Worm (Caenorhabditis elegans) whole organism, L3 larva: Measurements from ENCODE around the gene dhs-13.
"Not testable (repeated sequence)": the region's sequence is repeated elsewhere in the genome, so short reads cannot be mapped to it uniquely, and the experiment has no call there.

Experiments
- R02D3.7 ChIP-seq: fragments of 150-350 bp; optimal IDR thresholded peaks from 2 replicates; lab custom pipeline; 2014; ENCODE audit warnings: missing biosample characterization, missing genetic modification characterization
- ceh-82 ChIP-seq: fragments of 150-350 bp; optimal IDR thresholded peaks from 2 replicates; lab custom pipeline; 2014; ENCODE audit warnings: missing biosample characterization, missing genetic modification characterization
- ceh-9 ChIP-seq: sonication (generic microtip); optimal IDR thresholded peaks from 2 replicates; lab custom pipeline; 2018; ENCODE audit warnings: missing biosample characterization, missing genetic modification characterization
- daf-12 ChIP-seq: fragments of 150-350 bp; optimal IDR thresholded peaks from 2 replicates; lab custom pipeline; 2014; ENCODE audit warnings: missing biosample characterization, missing genetic modification reagents, missing genetic modification characterization
- egl-27 ChIP-seq: sonication (generic microtip); optimal IDR thresholded peaks from 4 replicates; lab custom pipeline; 2017; ENCODE audit warnings: missing biosample characterization, missing genetic modification reagents, missing genetic modification characterization
- egl-5 ChIP-seq: fragments of 150-350 bp; optimal IDR thresholded peaks from 2 replicates; lab custom pipeline; 2017; ENCODE audit warnings: missing biosample characterization, missing genetic modification reagents, missing genetic modification characterization, inconsistent platforms
- elt-1 ChIP-seq: fragments of 150-350 bp; optimal IDR thresholded peaks from 2 replicates; lab custom pipeline; 2014; ENCODE audit warnings: missing biosample characterization, missing genetic modification characterization
- elt-2 ChIP-seq: sonication (generic microtip); optimal IDR thresholded peaks from 2 replicates; lab custom pipeline; 2016; ENCODE audit warnings: missing genetic modification reagents, mild to moderate bottlenecking, missing genetic modification characterization, missing compliant biosample characterization
- elt-3 ChIP-seq, 3 experiments: fragments of 150-350 bp in 1 of 3; sonication (generic microtip) in 2 of 3; optimal IDR thresholded peaks; 2 replicates in 2 of 3; 4 replicates in 1 of 3; lab custom pipeline; 2014 to 2017; ENCODE audit warnings: missing biosample characterization in 3 of 3, missing genetic modification characterization in 3 of 3
- eor-1 ChIP-seq, 2 experiments: fragments of 150-350 bp; optimal IDR thresholded peaks; 2 replicates each; lab custom pipeline; 2014 to 2018; ENCODE audit warnings: missing biosample characterization in 2 of 2, missing genetic modification characterization in 2 of 2
- fkh-10 ChIP-seq: sonication (generic microtip); optimal IDR thresholded peaks from 2 replicates; lab custom pipeline; 2017; ENCODE audit warnings: missing biosample characterization, missing genetic modification reagents, missing genetic modification characterization
- hmg-11 ChIP-seq: sonication (generic microtip); optimal IDR thresholded peaks from 2 replicates; lab custom pipeline; 2016; ENCODE audit warnings: missing genetic modification characterization, missing compliant biosample characterization
- lin-15B ChIP-seq: fragments of 150-350 bp; optimal IDR thresholded peaks from 2 replicates; lab custom pipeline; 2014; ENCODE audit warnings: missing biosample characterization, missing genetic modification characterization
- lin-39 ChIP-seq: fragments of 150-350 bp; optimal IDR thresholded peaks from 2 replicates; lab custom pipeline; 2018; ENCODE audit warnings: missing biosample characterization, missing genetic modification reagents, missing genetic modification characterization
- mdl-1 ChIP-seq: fragments of 150-350 bp; optimal IDR thresholded peaks from 2 replicates; lab custom pipeline; 2014; ENCODE audit warnings: missing biosample characterization, missing genetic modification characterization
- nfya-1 ChIP-seq: sonication (generic microtip); optimal IDR thresholded peaks from 2 replicates; lab custom pipeline; 2017; ENCODE audit warnings: missing genetic modification characterization, mild to moderate bottlenecking, missing compliant biosample characterization, antibody characterized with exemption, moderate library complexity; ENCODE audit not compliant: insufficient read depth
- nhr-11 ChIP-seq: fragments of 150-350 bp; optimal IDR thresholded peaks from 2 replicates; lab custom pipeline; 2014; ENCODE audit warnings: missing biosample characterization, missing genetic modification characterization
- nhr-23 ChIP-seq: fragments of 150-350 bp; optimal IDR thresholded peaks from 2 replicates; lab custom pipeline; 2014; ENCODE audit warnings: missing biosample characterization, missing genetic modification reagents, missing genetic modification characterization
- nhr-25 ChIP-seq: sonication (generic microtip); optimal IDR thresholded peaks from 2 replicates; lab custom pipeline; 2017; ENCODE audit warnings: missing biosample characterization, missing genetic modification characterization
- nhr-28 ChIP-seq: fragments of 150-350 bp; optimal IDR thresholded peaks from 2 replicates; lab custom pipeline; 2014; ENCODE audit warnings: missing biosample characterization, missing genetic modification characterization
- nhr-43 ChIP-seq: sonication (generic microtip); optimal IDR thresholded peaks from 2 replicates; lab custom pipeline; 2016; ENCODE audit warnings: mild to moderate bottlenecking, missing genetic modification characterization, missing compliant biosample characterization; ENCODE audit not compliant: poor library complexity, severe bottlenecking
- nhr-67 ChIP-seq: fragments of 150-350 bp; optimal IDR thresholded peaks from 2 replicates; lab custom pipeline; 2014; ENCODE audit warnings: missing biosample characterization, missing genetic modification characterization
- nhr-76 ChIP-seq: fragments of 150-350 bp; sonication (generic microtip); optimal IDR thresholded peaks from 5 replicates; lab custom pipeline; 2014; ENCODE audit warnings: missing biosample characterization, missing genetic modification characterization
- nhr-77 ChIP-seq: fragments of 150-350 bp; optimal IDR thresholded peaks from 2 replicates; lab custom pipeline; 2014; ENCODE audit warnings: missing biosample characterization, missing genetic modification characterization
- pha-4 ChIP-seq: fragments of 150-350 bp; optimal IDR thresholded peaks from 2 replicates; lab custom pipeline; 2014; ENCODE audit warnings: missing biosample characterization, missing genetic modification reagents, missing genetic modification characterization
- skn-1 ChIP-seq: fragments of 150-350 bp; optimal IDR thresholded peaks from 2 replicates; lab custom pipeline; 2014; ENCODE audit warnings: missing biosample characterization, missing genetic modification characterization
- snpc-4 ChIP-seq: fragments of 150-350 bp; optimal IDR thresholded peaks from 2 replicates; lab custom pipeline; 2014; ENCODE audit warnings: missing biosample characterization, missing genetic modification characterization
- tbx-2 ChIP-seq: sonication (generic microtip); optimal IDR thresholded peaks from 2 replicates; lab custom pipeline; 2016; ENCODE audit warnings: mild to moderate bottlenecking, missing genetic modification characterization, missing compliant biosample characterization
- unc-39 ChIP-seq: sonication (generic microtip); optimal IDR thresholded peaks from 4 replicates; lab custom pipeline; 2017; ENCODE audit warnings: missing biosample characterization, missing genetic modification characterization
- ztf-11 ChIP-seq: fragments of 150-350 bp; optimal IDR thresholded peaks from 2 replicates; lab custom pipeline; 2014; ENCODE audit warnings: missing biosample characterization, missing genetic modification characterization
- ztf-4 ChIP-seq: fragments of 150-350 bp; optimal IDR thresholded peaks from 2 replicates; lab custom pipeline; 2014; ENCODE audit warnings: missing biosample characterization, missing genetic modification characterization

Gene dhs-13

ce11 chrV:1771727-1772126, at the start of gene dhs-13:
dhs-13 (minus strand) TSS chrV:1771734.
- TF ChIP-seq nhr-11 (no peak), lin-15B (peak; percentile 36), snpc-4 (tag; lab: Kevin White, UChicago) (no peak), elt-2 (tag; lab: Kevin White, UChicago) (peak; percentile 52), nhr-43 (tag; lab: Kevin White, UChicago) (no peak), pha-4 (peak; percentile 47)
- TF ChIP-seq, all 47 proteins: peak for 3

ce11 chrV:1821287-1821686, 49.8 kb upstream of the dhs-13 start, which contains the start of the genes gly-7 and mrpl-39:
gly-7 (minus strand) TSS chrV:1821323.
mrpl-39 (plus strand) TSS chrV:1821579.
- TF ChIP-seq fkh-10 (GFP tag; lab: Kevin White, UChicago) (peak; percentile 3), ceh-82 (tag; lab: Kevin White, UChicago) (no peak), ztf-11 (no peak), elt-2 (tag; lab: Kevin White, UChicago) (peak; percentile 14), nfya-1 (tag; lab: Kevin White, UChicago) (peak; percentile 45), nhr-77 (tag; lab: Kevin White, UChicago) (no peak), pha-4 (peak; percentile 44)

DNA sequence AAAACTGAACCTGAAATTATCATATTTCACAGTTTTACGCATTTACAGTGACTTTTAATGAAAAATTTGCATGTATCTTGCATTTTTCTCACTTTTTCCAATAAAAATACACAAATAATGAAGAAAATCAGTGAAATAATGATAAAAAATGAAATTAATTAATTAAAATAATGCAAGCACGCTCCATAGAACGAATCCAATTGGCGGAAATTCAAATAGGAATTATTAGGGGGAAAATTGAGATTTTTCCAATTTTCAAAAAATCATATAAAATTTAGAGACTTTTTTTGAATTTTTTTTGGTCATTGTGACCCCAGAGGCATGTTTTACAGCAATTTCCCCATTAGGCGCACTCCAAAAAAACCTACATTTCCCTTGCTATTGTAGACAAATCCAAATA, 49.2 kb upstream of the dhs-13 start:
- TF ChIP-seq nhr-43 (tag; lab: Kevin White, UChicago): no peak
- no peak for TF ChIP-seq lin-39
- TF ChIP-seq hmg-11 (tag; lab: Kevin White, UChicago): no peak
- TF ChIP-seq elt-1 (tag; lab: Kevin White, UChicago): no peak
- no peak for TF ChIP-seq nhr-23
- TF ChIP-seq fkh-10 (GFP tag; lab: Kevin White, UChicago): no peak
- no peak for TF ChIP-seq lin-15B
- TF ChIP-seq egl-5 (tag; lab: Kevin White, UChicago): no peak
- TF ChIP-seq R02D3.7: no peak
- TF ChIP-seq nhr-28 (tag; lab: Kevin White, UChicago): no peak
- no peak for TF ChIP-seq egl-27 (tag; lab: Kevin White, UChicago)
- no peak for TF ChIP-seq daf-12 (tag; lab: Kevin White, UChicago)
- TF ChIP-seq nhr-67 (tag; lab: Kevin White, UChicago): no peak

- TF ChIP-seq tbx-2 (tag; lab: Kevin White, UChicago): no peak
- no peak for TF ChIP-seq nhr-25
- no peak for TF ChIP-seq lin-39
- TF ChIP-seq elt-3 (tag; optimal IDR thresholded peaks at IDR 0.05; lab: Kevin White, UChicago): no peak
- TF ChIP-seq lin-15B: no peak
- no peak for TF ChIP-seq fkh-10 (GFP tag; lab: Kevin White, UChicago)
- TF ChIP-seq nhr-76 (tag; lab: Kevin White, UChicago): no peak
- no peak for TF ChIP-seq ztf-11
- no peak for TF ChIP-seq R02D3.7
- TF ChIP-seq skn-1 (tag; lab: Kevin White, UChicago): no peak
- no peak for TF ChIP-seq ceh-9 (tag; lab: Kevin White, UChicago)
- TF ChIP-seq unc-39: no peak
- no peak for TF ChIP-seq mdl-1 (tag; lab: Kevin White, UChicago)
- TF ChIP-seq nhr-77 (tag; lab: Kevin White, UChicago): no peak
- no peak for TF ChIP-seq ceh-82 (tag; lab: Kevin White, UChicago)
Measured at ce11 chrV:1820016-1820415, 48.5 kb upstream of the dhs-13 start.

ce11 chrV:1814784-1815183, 43.2 kb upstream of the dhs-13 start, which contains the start of gene Y46H3A.5:
Y46H3A.5 (minus strand) TSS chrV:1814884.
- TF ChIP-seq ztf-4, nhr-23, R02D3.7: not testable (repeated sequence)

DNA sequence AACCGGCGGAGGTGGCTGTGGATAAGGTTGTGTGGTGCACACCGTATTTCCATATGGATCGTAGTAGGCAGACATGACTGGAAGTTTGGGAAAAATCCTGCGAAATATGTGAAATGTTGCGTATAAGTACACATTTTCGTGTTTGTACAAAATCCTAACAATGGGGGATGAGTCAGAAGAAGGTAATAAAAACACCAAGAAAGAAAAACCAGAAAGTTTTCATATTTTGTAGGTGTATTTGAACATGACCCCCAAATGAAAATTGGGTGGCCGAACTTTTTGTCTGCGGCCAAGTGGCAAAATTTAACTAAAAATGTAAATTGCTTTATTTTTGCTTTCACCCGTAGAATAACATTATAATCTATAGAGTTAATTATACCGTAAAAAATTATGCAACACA, 39.5 kb upstream of the dhs-13 start, which contains the start of gene Y46H3A.4:
Gene Y46H3A.4 (minus strand): TSS at position 101 of the 400 bp plus-strand sequence.
- no peak for TF ChIP-seq nhr-43 (tag; lab: Kevin White, UChicago)
- TF ChIP-seq tbx-2 (tag; lab: Kevin White, UChicago): no peak
- no peak for TF ChIP-seq mdl-1 (tag; lab: Kevin White, UChicago)
- TF ChIP-seq eor-1 (tag; optimal IDR thresholded peaks at IDR 0.05; lab: Kevin White, UChicago): no peak
- TF ChIP-seq fkh-10 (GFP tag; lab: Kevin White, UChicago): no peak
